Worm (Caenorhabditis elegans) whole organism, L4/young adult: ENCODE measurements around the gene rga-3.

ENCODE experiments used
- W03F9.2 ChIP-seq: fragments of 150-350 bp; optimal IDR thresholded peaks from 2 replicates; lab custom pipeline; 2014; ENCODE audit warnings: missing biosample characterization, missing genetic modification characterization
- dao-5 ChIP-seq: sonication (generic microtip); optimal IDR thresholded peaks from 2 replicates; lab custom pipeline; 2016; ENCODE audit warnings: missing genotype, missing genetic modification characterization, moderate library complexity, missing compliant biosample characterization

DNA sequence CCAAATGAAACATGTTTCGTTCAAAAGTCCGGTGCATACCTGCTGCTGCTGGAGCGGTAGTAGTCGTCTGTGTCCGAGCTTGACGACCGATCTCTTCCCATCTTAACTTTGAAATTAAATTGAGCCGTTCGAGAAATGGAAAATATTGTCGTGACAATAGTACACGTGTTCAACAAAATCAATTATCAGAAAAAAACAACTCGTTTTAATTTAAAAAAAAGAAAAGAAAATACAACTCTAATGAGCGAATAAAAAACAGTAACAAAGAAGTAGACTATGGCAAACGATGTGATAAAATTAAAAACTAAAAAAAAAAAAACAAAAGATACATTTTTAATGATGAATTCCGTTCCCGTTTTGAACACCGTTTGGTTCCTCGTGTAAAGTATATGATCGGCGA is 35.2 kb upstream of the rga-3 start, which contains the start of gene prp-39:
- TF ChIP-seq dao-5 (tag; lab: Kevin White, UChicago) (no peak), W03F9.2 (no peak)
